Fruit fly (Drosophila melanogaster) whole organism, embryonic: ENCODE data around the gene CG32170.

Experiments
- CG10274 ChIP-seq: fragments of 200-800 bp; sonication (Bioruptor generic); optimal IDR thresholded peaks from 3 replicates; lab custom pipeline; 2017; ENCODE audit warnings: missing biosample characterization, mild to moderate bottlenecking, missing genetic modification characterization
- CG10431 ChIP-seq: fragments of 200-800 bp; sonication (Bioruptor generic); optimal IDR thresholded peaks from 3 replicates; lab custom pipeline; 2018; ENCODE audit warnings: missing biosample characterization, mild to moderate bottlenecking, missing genetic modification characterization
- CG10462 ChIP-seq: fragments of 200-800 bp; sonication (Bioruptor generic); optimal IDR thresholded peaks from 2 replicates; lab custom pipeline; 2016; ENCODE audit warnings: missing biosample characterization, missing genetic modification characterization
- CG10654 ChIP-seq: fragments of 200-800 bp; sonication (Bioruptor generic); optimal IDR thresholded peaks from 2 replicates; lab custom pipeline; 2016; ENCODE audit warnings: missing biosample characterization, missing genetic modification characterization
- CG11456 ChIP-seq: fragments of 200-800 bp; sonication (Bioruptor generic); IDR thresholded peaks from 3 replicates; pipeline ENCODE4 v1.3.6; 2022; ENCODE audit warnings: missing biosample characterization, missing genetic modification characterization
- CG11504 ChIP-seq: fragments of 200-800 bp; sonication (Bioruptor generic); optimal IDR thresholded peaks from 3 replicates; lab custom pipeline; 2019; ENCODE audit warnings: missing biosample characterization, mild to moderate bottlenecking, missing genetic modification characterization, moderate library complexity
- CG12219 ChIP-seq: fragments of 200-800 bp; sonication (Bioruptor generic); optimal IDR thresholded peaks from 3 replicates; lab custom pipeline; 2018; ENCODE audit warnings: missing biosample characterization, mild to moderate bottlenecking, missing genetic modification characterization
- CG12744 ChIP-seq: fragments of 200-800 bp; sonication (Bioruptor generic); optimal IDR thresholded peaks from 2 replicates; lab custom pipeline; 2016; ENCODE audit warnings: missing biosample characterization, missing genetic modification characterization
- CG13424 ChIP-seq: fragments of 200-800 bp; sonication (Bioruptor generic); optimal IDR thresholded peaks from 2 replicates; lab custom pipeline; 2019; ENCODE audit warnings: missing biosample characterization, mild to moderate bottlenecking, missing genetic modification characterization, moderate library complexity
- CG14050 ChIP-seq: fragments of 200-800 bp; sonication (Bioruptor generic); IDR thresholded peaks from 3 replicates; pipeline ENCODE4 v1.3.6; 2022; ENCODE audit warnings: missing biosample characterization, missing genetic modification characterization
- CG16815 ChIP-seq: fragments of 200-800 bp; sonication (Bioruptor generic); optimal IDR thresholded peaks from 3 replicates; lab custom pipeline; 2017; ENCODE audit warnings: missing biosample characterization, mild to moderate bottlenecking, missing genetic modification characterization
- CG17186 ChIP-seq: fragments of 200-800 bp; sonication (Bioruptor generic); optimal IDR thresholded peaks from 3 replicates; lab custom pipeline; 2017; ENCODE audit warnings: missing biosample characterization, missing genetic modification reagents, missing genetic modification characterization
- CG17385 ChIP-seq: fragments of 200-800 bp; sonication (Bioruptor generic); optimal IDR thresholded peaks from 3 replicates; lab custom pipeline; 2018; ENCODE audit warnings: missing biosample characterization, mild to moderate bottlenecking, missing genetic modification characterization
- CG17802 ChIP-seq: fragments of 200-800 bp; sonication (Bioruptor generic); optimal IDR thresholded peaks from 2 replicates; lab custom pipeline; 2018; ENCODE audit warnings: missing biosample characterization, mild to moderate bottlenecking, missing genetic modification characterization, moderate library complexity
- CG17829 ChIP-seq: fragments of 200-800 bp; optimal IDR thresholded peaks from 2 replicates; lab custom pipeline; 2019; ENCODE audit warnings: missing biosample characterization, mild to moderate bottlenecking, missing genetic modification characterization, moderate library complexity
- CG18262 ChIP-seq: fragments of 200-800 bp; optimal IDR thresholded peaks from 3 replicates; lab custom pipeline; 2019; ENCODE audit warnings: missing biosample characterization, mild to moderate bottlenecking, missing genetic modification characterization, moderate library complexity
- CG18764 ChIP-seq: fragments of 200-800 bp; sonication (Bioruptor generic); optimal IDR thresholded peaks from 3 replicates; lab custom pipeline; 2016; ENCODE audit warnings: missing biosample characterization, missing genetic modification characterization
- CG2116 ChIP-seq: fragments of 200-800 bp; sonication (Bioruptor generic); optimal IDR thresholded peaks from 3 replicates; lab custom pipeline; 2018; ENCODE audit warnings: missing biosample characterization, mild to moderate bottlenecking, missing genetic modification characterization
- CG30020 ChIP-seq: fragments of 200-800 bp; optimal IDR thresholded peaks from 2 replicates; lab custom pipeline; 2019; ENCODE audit warnings: missing biosample characterization, mild to moderate bottlenecking, missing genetic modification characterization, moderate library complexity
- CG30431 ChIP-seq: fragments of 200-800 bp; sonication (Bioruptor generic); optimal IDR thresholded peaks from 2 replicates; lab custom pipeline; 2017; ENCODE audit warnings: missing biosample characterization, missing genetic modification characterization
- CG3407 ChIP-seq: fragments of 200-800 bp; sonication (Bioruptor generic); optimal IDR thresholded peaks from 2 replicates; lab custom pipeline; 2018; ENCODE audit warnings: missing biosample characterization, mild to moderate bottlenecking, missing genetic modification characterization
- CG3838 ChIP-seq: fragments of 200-800 bp; sonication (Bioruptor generic); optimal IDR thresholded peaks from 3 replicates; lab custom pipeline; 2016; ENCODE audit warnings: missing biosample characterization, missing genetic modification characterization
- CG42726 ChIP-seq: fragments of 200-800 bp; sonication (Bioruptor generic); IDR thresholded peaks from 2 replicates; pipeline ENCODE4 v1.3.6; 2022; ENCODE audit warnings: missing biosample characterization, missing genetic modification characterization; ENCODE audit not compliant: partially characterized antibody
- CG7928 ChIP-seq: fragments of 200-800 bp; sonication (Bioruptor generic); optimal IDR thresholded peaks from 2 replicates; lab custom pipeline; 2017; ENCODE audit warnings: missing biosample characterization, mild to moderate bottlenecking, missing genetic modification characterization
- CG8359 ChIP-seq: fragments of 200-800 bp; sonication (Bioruptor generic); optimal IDR thresholded peaks from 2 replicates; lab custom pipeline; 2017; ENCODE audit warnings: missing biosample characterization, mild to moderate bottlenecking, missing genetic modification characterization, borderline replicate concordance
- CG9932 ChIP-seq: fragments of 200-800 bp; sonication (Bioruptor generic); IDR thresholded peaks from 2 replicates; pipeline ENCODE4 v1.3.6; 2022; ENCODE audit warnings: missing biosample characterization, missing genetic modification characterization
- CkIIα-i1 ChIP-seq: fragments of 200-800 bp; sonication (Bioruptor generic); IDR thresholded peaks from 2 replicates; pipeline ENCODE4 v1.3.6; 2022; ENCODE audit warnings: missing biosample characterization, missing genetic modification characterization
- HLHmδ ChIP-seq: fragments of 200-800 bp; sonication (Bioruptor generic); optimal IDR thresholded peaks from 2 replicates; lab custom pipeline; 2018; ENCODE audit warnings: missing biosample characterization, mild to moderate bottlenecking, missing genetic modification characterization, moderate library complexity
- Hr51 ChIP-seq, 2 experiments: fragments of 200-800 bp; sonication (Bioruptor generic); optimal IDR thresholded peaks; 2 replicates in 1 of 2; 3 replicates in 1 of 2; lab custom pipeline; 2016 to 2018; ENCODE audit warnings: missing biosample characterization in 2 of 2, missing genetic modification characterization in 2 of 2, mild to moderate bottlenecking in 1 of 2, moderate library complexity in 1 of 2
- NC2β ChIP-seq: fragments of 200-800 bp; sonication (Bioruptor generic); optimal IDR thresholded peaks from 2 replicates; lab custom pipeline; 2016; ENCODE audit warnings: missing biosample characterization, missing genetic modification characterization
- Neu2 ChIP-seq: fragments of 200-800 bp; sonication (Bioruptor generic); optimal IDR thresholded peaks from 3 replicates; lab custom pipeline; 2016; ENCODE audit warnings: missing biosample characterization, missing genetic modification characterization, borderline replicate concordance
- NfI ChIP-seq: fragments of 200-800 bp; sonication (Bioruptor generic); optimal IDR thresholded peaks from 3 replicates; lab custom pipeline; 2018; ENCODE audit warnings: missing biosample characterization, mild to moderate bottlenecking, missing genetic modification characterization, moderate library complexity
- PHDP ChIP-seq: fragments of 200-800 bp; sonication (Bioruptor generic); optimal IDR thresholded peaks from 3 replicates; lab custom pipeline; 2018; ENCODE audit warnings: missing biosample characterization, mild to moderate bottlenecking, missing genetic modification characterization, moderate library complexity
- Sox102F ChIP-seq: fragments of 200-800 bp; sonication (Bioruptor generic); optimal IDR thresholded peaks from 2 replicates; lab custom pipeline; 2018; ENCODE audit warnings: missing biosample characterization, mild to moderate bottlenecking, missing genetic modification characterization, moderate library complexity
- ap ChIP-seq: fragments of 200-800 bp; sonication (Bioruptor generic); IDR thresholded peaks from 2 replicates; pipeline ENCODE4 v1.3.6; 2022; ENCODE audit warnings: missing biosample characterization, missing genetic modification characterization
- ara ChIP-seq: fragments of 200-800 bp; sonication (Bioruptor generic); IDR thresholded peaks from 2 replicates; pipeline ENCODE4 v1.3.6; 2022; ENCODE audit warnings: missing biosample characterization, missing genetic modification characterization
- croc ChIP-seq: fragments of 200-800 bp; sonication (Bioruptor generic); conservative IDR thresholded peaks from 3 replicates; pipeline ENCODE4 v1.3.6; 2022; ENCODE audit warnings: missing biosample characterization, missing genetic modification characterization
- en ChIP-seq: fragments of 200-800 bp; sonication (Bioruptor generic); optimal IDR thresholded peaks from 2 replicates; lab custom pipeline; 2016; ENCODE audit warnings: missing biosample characterization, missing genetic modification characterization
- jumu ChIP-seq: fragments of 200-800 bp; sonication (Bioruptor generic); optimal IDR thresholded peaks from 3 replicates; lab custom pipeline; 2016; ENCODE audit warnings: missing biosample characterization, missing genetic modification characterization
- lab ChIP-seq: fragments of 200-800 bp; sonication (Bioruptor generic); optimal IDR thresholded peaks from 3 replicates; lab custom pipeline; 2017; ENCODE audit warnings: missing biosample characterization, missing genetic modification characterization, mild to moderate bottlenecking, moderate library complexity, missing genetic modification reagents
- oc ChIP-seq: fragments of 200-800 bp; sonication (Bioruptor generic); optimal IDR thresholded peaks from 2 replicates; lab custom pipeline; 2018; ENCODE audit warnings: missing biosample characterization, mild to moderate bottlenecking, missing genetic modification characterization, moderate library complexity
- org-1 ChIP-seq: fragments of 200-800 bp; sonication (Bioruptor generic); optimal IDR thresholded peaks from 2 replicates; lab custom pipeline; 2017; ENCODE audit warnings: missing biosample characterization, missing genetic modification characterization
- prd ChIP-seq, 3 experiments: fragments of >200 bp in 2 of 3; fragments of 200-800 bp in 1 of 3; sonication (Bioruptor generic) in 1 of 3; optimal IDR thresholded peaks in 2 of 3; IDR thresholded peaks in 1 of 3; 2 replicates in 2 of 3; 3 replicates in 1 of 3; pipeline versions ENCODE4 v1.3.6 to Lab custom; 2017 to 2022; ENCODE audit warnings: missing biosample characterization in 1 of 3, missing genetic modification characterization in 1 of 3
- pum ChIP-seq: fragments of 200-800 bp; sonication (Bioruptor generic); optimal IDR thresholded peaks from 2 replicates; lab custom pipeline; 2016; ENCODE audit warnings: missing biosample characterization, missing genetic modification characterization
- rib ChIP-seq: fragments of 200-800 bp; sonication (Bioruptor generic); IDR thresholded peaks from 2 replicates; pipeline ENCODE4 v1.3.6; 2022; ENCODE audit warnings: missing biosample characterization, missing genetic modification characterization
- ro ChIP-seq: fragments of 200-800 bp; sonication (Bioruptor generic); IDR thresholded peaks from 2 replicates; pipeline ENCODE4 v1.3.6; 2022; ENCODE audit warnings: missing biosample characterization, missing genetic modification characterization
- row ChIP-seq: fragments of 200-800 bp; sonication (Bioruptor generic); IDR thresholded peaks from 3 replicates; pipeline ENCODE4 v1.3.6; 2022; ENCODE audit warnings: missing biosample characterization, missing genetic modification characterization
- so ChIP-seq: fragments of 200-800 bp; sonication (Bioruptor generic); IDR thresholded peaks from 3 replicates; pipeline ENCODE4 v1.3.6; 2022; ENCODE audit warnings: missing biosample characterization, missing genetic modification characterization
- sob ChIP-seq: fragments of 200-800 bp; sonication (Bioruptor generic); IDR thresholded peaks from 2 replicates; pipeline ENCODE4 v1.3.6; 2022; ENCODE audit warnings: missing biosample characterization, missing genetic modification characterization
- toy ChIP-seq: fragments of 200-800 bp; sonication (Bioruptor generic); IDR thresholded peaks from 2 replicates; pipeline ENCODE4 v1.3.6; 2022; ENCODE audit warnings: missing biosample characterization, missing genetic modification characterization
- yki ChIP-seq: fragments of >200 bp; optimal IDR thresholded peaks from 3 replicates; lab custom pipeline; 2018

The CG32170 gene

DNA sequence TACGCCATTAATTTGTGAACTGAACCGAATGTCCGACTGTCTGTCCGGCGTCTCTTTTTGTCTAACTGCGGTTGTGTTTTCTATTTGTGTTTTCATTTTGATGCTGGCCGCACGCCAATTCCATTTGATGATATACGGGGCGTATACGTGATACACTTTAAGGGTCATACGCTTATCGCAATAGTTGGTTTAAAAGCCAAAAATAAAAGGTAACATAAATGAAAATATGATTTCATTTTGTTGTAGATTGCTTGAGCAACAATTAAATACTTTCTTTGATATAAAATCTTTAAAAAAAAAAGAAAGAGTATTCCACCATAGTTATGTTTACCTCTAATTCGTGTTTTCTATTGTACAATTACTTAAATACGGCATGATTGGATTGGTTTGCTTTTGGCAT lies 7.9 kb downstream of the CG32170 start (continued):
- TF ChIP-seq prd (optimal IDR thresholded peaks at IDR 0.05; lab: Kevin White, UChicago): no peak
- 0 out of 3 replicates have a peak, but pooled peaks have one; percentile 22 for TF ChIP-seq prd (GFP tag; IDR thresholded peaks at IDR 0.05; lab: Robert Waterston, UW)
- TF ChIP-seq CG17829 (tag; lab: Kevin White, UChicago): no peak
- no peak for TF ChIP-seq CG3838 (GFP tag; lab: Kevin White, UChicago)
- peak; percentile 26 for TF ChIP-seq CG13424 (tag; lab: Kevin White, UChicago)
- no peak for TF ChIP-seq CkIIα-i1
- TF ChIP-seq CG14050 (GFP tag; lab: Robert Waterston, UW): no peak
- peak; percentile 70 for TF ChIP-seq lab (GFP tag; lab: Kevin White, UChicago)
- no peak for TF ChIP-seq CG30431 (GFP tag; lab: Kevin White, UChicago)
- no peak for TF ChIP-seq en (GFP tag; lab: Kevin White, UChicago)
- peak; percentile 65 for TF ChIP-seq CG9932 (GFP tag; lab: Robert Waterston, UW)
- no peak for TF ChIP-seq CG8359 (GFP tag; lab: Kevin White, UChicago)
- peak; percentile 10 for TF ChIP-seq Sox102F (GFP tag; lab: Kevin White, UChicago)
- TF ChIP-seq CG12219 (GFP tag; lab: Kevin White, UChicago): no peak
- peak; percentile 63 for TF ChIP-seq rib (GFP tag; lab: Robert Waterston, UW)
- TF ChIP-seq toy (GFP tag; lab: Robert Waterston, UW): no peak
- TF ChIP-seq ro (GFP tag; lab: Robert Waterston, UW): no peak
- no peak for TF ChIP-seq pum (GFP tag; lab: Kevin White, UChicago)
- no peak for TF ChIP-seq CG16815
- no peak for TF ChIP-seq croc (GFP tag; lab: Robert Waterston, UW)
- no peak for TF ChIP-seq jumu (GFP tag; lab: Kevin White, UChicago)
- no peak for TF ChIP-seq CG3407 (GFP tag; lab: Kevin White, UChicago)
- no peak for TF ChIP-seq CG2116 (GFP tag; lab: Kevin White, UChicago)
- no peak for TF ChIP-seq CG7928 (GFP tag; lab: Kevin White, UChicago)
- TF ChIP-seq CG42726 (GFP tag; lab: Robert Waterston, UW): no peak
- TF ChIP-seq so: 0 out of 3 replicates have a peak, but pooled peaks have one; percentile 54
- peak; percentile 45; the same call in 1 of the 2 replicates for TF ChIP-seq sob
- TF ChIP-seq HLHmδ: no peak
- TF ChIP-seq CG11504 (tag; lab: Kevin White, UChicago): peak; percentile 47
- peak; percentile 46 for TF ChIP-seq PHDP
- TF ChIP-seq CG12744 (GFP tag; lab: Kevin White, UChicago): no peak
- no peak for TF ChIP-seq CG18262 (tag; lab: Kevin White, UChicago)
- TF ChIP-seq ap: no peak
- TF ChIP-seq CG10462 (GFP tag; lab: Kevin White, UChicago): no peak
- no peak for TF ChIP-seq CG30020
- peak; percentile 30 for TF ChIP-seq NfI (GFP tag; lab: Kevin White, UChicago)
- no peak for TF ChIP-seq ara
- no peak for TF ChIP-seq Neu2 (GFP tag; lab: Kevin White, UChicago)
- TF ChIP-seq row (GFP tag; lab: Robert Waterston, UW): peak; percentile 68
- no peak for TF ChIP-seq CG17186 (GFP tag; lab: Kevin White, UChicago)
- no peak for TF ChIP-seq oc (tag; lab: Kevin White, UChicago)
- no peak for TF ChIP-seq CG10431 (GFP tag; lab: Kevin White, UChicago)
- no peak for TF ChIP-seq CG10654 (GFP tag; lab: Kevin White, UChicago)
- TF ChIP-seq yki (lab: Kevin White, UChicago): no peak
- TF ChIP-seq NC2β (GFP tag; lab: Kevin White, UChicago): no peak
- TF ChIP-seq CG17802 (tag; lab: Kevin White, UChicago): no peak
- no peak for TF ChIP-seq CG11456 (GFP tag; lab: Robert Waterston, UW)
- peak in 1 of 2 experiments; percentile 44 for TF ChIP-seq Hr51 (GFP tag; optimal IDR thresholded peaks at IDR 0.05; lab: Kevin White, UChicago)
- TF ChIP-seq org-1 (GFP tag; lab: Kevin White, UChicago): no peak
- TF ChIP-seq CG18764: no peak
- no peak for TF ChIP-seq CG10274 (GFP tag; lab: Kevin White, UChicago)
- no peak for TF ChIP-seq CG17385 (GFP tag; lab: Kevin White, UChicago)
